Worm (Caenorhabditis elegans) whole organism, dauer: ENCODE data around the gene T20D3.14.

Source experiments
- unc-62 ChIP-seq: sonication (generic microtip); optimal IDR thresholded peaks from 2 replicates; lab custom pipeline; 2017; ENCODE audit warnings: missing biosample characterization, missing genetic modification reagents, missing genetic modification characterization

T20D3.14 gene

DNA sequence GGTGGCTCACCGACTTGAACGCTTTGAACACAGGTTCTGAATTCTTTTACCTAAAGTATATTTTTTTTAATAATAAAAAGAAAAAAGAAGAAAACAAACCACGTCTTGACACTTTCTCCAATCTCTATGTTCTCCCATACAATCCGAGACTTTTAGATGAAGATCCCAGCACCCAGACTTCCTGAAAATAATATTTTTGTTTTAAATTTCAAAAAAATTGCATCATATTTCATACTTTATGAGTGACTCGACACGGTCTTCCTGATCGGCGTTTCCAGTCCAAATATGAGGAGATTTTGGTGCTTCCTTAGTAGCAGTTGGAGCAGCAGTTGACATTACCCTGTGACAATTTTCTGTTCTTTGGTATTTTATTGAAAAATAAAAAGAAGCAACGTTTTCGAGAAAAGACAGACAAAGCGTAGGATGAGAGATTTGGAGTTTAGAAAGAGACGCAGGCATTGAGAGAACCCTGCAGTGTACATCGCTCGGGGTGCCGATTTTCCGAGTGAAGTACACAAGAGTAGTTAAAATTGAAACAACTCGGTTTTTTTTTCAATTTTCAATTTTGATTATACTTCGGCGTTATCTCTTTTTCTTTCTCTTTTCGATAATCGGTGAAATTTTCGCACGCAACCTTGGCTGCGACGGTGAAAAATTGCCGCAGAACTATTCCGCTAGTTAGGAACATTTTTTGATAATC lies at the start of gene T20D3.14, which contains the start of gene coa-4:
Gene T20D3.14, minus strand, starts transcription at position 358 of the 700 bp plus-strand sequence.
Gene coa-4, minus strand, starts transcription at position 51 of the 700 bp plus-strand sequence.
- TF ChIP-seq unc-62 (GFP tag; lab: Kevin White, UChicago), result no peak

DNA sequence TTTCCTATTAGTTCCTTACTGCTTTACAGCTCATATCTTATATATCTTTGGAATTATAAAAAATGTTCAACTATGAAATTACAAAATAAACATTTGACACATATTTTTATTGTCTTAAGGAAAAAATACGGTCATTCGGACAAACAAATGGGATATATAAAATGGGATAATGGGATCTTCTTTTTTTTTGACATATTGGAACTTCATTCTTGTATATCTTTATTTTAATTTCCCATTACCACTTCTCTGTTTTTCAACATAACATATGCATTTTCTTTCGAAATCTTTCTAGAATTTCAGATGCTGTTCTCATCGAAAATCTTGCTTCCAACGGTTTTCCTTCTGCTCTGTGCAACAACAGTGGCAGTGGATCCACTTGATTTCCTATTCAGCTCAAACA lies 49.1 kb upstream of the T20D3.14 start, which contains the start of gene C10C5.7:
Gene C10C5.7, plus strand, starts transcription at position 301 of the 400 bp plus-strand sequence.
- no peak for TF ChIP-seq unc-62 (GFP tag; lab: Kevin White, UChicago)

DNA sequence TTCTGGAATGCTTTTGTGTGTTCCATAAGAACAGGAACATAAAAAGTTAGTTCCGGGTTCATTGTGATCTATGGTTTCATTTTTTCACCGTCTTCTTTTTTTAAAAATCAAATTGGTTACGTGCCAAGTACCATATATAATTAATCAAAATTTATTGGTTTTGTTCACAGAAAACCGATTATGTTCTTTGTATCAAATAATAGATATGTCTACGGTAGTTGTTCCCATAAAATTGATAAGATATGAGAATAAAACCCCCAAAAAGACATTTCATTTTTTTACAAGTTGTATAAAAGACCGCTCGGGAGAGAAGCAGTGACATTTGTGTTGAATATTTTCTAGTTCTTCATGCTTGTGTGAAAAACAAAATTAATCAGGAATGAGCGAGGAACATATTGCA lies 45.4 kb upstream of the T20D3.14 start, which contains the start of gene C10C5.5:
Gene C10C5.5, plus strand, starts transcription at position 301 of the 400 bp plus-strand sequence.
- no peak for TF ChIP-seq unc-62 (GFP tag; lab: Kevin White, UChicago)

DNA sequence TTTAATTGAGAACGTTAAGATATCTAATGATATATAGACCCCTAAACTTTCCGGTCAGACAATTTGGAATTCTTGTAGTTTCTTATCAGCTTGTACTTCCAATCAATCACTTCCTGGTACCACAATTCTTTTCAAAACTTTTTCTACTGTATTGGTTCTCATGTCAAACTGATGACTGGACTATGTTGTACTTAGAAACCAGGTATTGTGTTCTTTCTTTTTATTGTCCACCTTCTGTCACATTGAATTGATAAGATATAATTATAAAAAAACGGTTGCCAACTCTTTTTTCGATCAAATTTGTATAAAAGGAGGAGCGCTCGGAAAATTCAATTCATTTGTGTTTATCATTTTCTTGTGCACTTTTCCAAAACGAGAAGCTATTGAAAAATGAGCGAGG lies 42.6 kb upstream of the T20D3.14 start, which contains the start of gene C10C5.4:
Gene C10C5.4, plus strand, starts transcription at position 281 of the 400 bp plus-strand sequence.
- no peak for TF ChIP-seq unc-62 (GFP tag; lab: Kevin White, UChicago)

DNA sequence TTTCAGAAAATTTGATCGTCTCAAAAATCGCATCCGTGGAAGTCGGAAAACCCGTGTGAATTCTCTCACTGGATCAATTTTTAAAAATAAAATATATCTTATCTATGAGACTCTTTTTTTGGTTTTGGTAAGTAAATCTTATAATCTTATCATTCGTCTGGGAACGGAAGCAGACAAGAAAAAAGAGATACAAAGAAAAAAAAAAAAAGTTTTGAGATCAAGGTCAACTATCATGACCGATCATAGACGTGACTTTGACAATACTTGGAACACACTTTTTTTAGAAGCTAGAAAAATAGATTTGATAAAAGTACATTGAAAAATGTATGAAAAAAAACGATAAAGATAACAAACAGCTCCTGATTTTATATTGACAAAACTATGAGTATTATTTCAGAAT lies 40.8 kb upstream of the T20D3.14 start:
- TF ChIP-seq unc-62 (GFP tag; lab: Kevin White, UChicago), result no peak

DNA sequence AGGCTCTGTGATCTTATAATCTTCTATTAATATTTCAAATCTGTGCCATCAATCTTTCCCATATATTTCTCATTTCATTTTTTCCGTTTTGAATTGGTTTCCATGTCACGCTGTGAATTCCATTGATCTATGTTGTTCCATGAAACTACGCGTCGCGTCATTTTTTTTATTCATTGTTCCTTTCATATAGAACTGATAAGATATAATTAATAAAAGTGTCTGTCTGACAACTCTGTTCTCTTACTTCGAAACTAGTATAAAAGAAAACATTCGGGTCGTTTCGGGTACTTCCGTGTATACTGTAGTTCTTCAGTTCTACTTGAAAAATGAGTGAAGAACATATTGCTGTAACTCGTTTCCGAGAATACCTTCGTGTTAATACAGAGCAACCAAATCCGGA lies 38.8 kb upstream of the T20D3.14 start, which contains the start of gene C10C5.3:
Gene C10C5.3, plus strand, starts transcription at position 301 of the 400 bp plus-strand sequence.
- TF ChIP-seq unc-62 (GFP tag; lab: Kevin White, UChicago), result no peak

DNA sequence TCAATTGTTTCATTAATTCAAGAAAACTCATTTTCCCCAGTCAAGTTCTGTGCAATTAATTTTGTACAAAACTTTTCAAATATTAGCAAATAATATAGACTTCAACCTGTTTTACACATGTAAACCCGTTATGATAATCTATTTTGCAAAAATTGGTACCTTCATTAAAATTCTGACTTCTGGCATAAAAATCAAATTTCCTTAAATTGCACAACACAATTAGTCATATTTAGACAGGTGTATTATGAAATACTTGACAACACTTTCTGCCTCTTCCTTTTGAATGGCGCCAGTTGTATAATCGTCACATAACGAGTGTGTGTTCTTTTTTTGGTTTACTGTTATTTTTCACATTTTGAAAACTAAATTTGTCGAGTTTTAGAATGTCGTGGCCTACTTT lies 35.4 kb upstream of the T20D3.14 start, which contains the start of gene fbxc-58:
Gene fbxc-58, plus strand, starts transcription at position 383 of the 400 bp plus-strand sequence.
- no peak for TF ChIP-seq unc-62 (GFP tag; lab: Kevin White, UChicago)

DNA sequence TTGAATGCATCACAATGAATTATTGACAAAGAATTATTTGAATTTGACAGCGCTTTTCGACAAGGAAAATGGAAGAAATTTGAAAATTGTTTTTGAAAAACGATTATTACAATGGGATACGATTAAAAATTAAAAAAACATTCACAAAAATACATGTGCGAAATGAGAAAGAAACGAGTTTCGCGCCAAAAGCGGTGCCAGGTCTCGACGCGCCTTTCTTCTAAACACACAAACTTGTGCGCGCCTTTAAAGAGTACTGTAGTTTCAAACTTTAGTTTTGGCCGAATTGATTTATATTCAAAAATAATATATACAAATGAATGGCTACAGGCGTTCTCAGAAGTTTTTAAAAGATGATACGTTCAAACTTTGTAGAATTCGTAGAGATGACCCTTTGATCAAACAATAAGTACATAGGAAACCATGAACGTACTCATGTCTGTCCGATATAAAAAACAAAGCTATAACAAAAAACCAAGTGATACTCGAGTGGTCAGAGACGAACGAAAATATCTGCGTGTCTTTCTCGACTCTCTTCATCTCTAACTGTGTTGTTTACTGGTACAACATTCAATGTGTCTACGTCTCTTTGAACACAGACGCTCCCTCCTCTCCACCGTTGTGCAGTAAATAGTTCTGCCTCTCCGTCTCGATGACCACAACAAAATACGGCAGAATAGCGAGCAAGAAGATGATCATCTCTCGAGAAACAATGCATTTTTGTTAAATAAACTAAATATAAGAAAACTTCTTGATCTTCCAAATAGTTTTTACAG lies 32.3 kb upstream of the T20D3.14 start:
- TF ChIP-seq unc-62 (GFP tag; lab: Kevin White, UChicago), result no peak

DNA sequence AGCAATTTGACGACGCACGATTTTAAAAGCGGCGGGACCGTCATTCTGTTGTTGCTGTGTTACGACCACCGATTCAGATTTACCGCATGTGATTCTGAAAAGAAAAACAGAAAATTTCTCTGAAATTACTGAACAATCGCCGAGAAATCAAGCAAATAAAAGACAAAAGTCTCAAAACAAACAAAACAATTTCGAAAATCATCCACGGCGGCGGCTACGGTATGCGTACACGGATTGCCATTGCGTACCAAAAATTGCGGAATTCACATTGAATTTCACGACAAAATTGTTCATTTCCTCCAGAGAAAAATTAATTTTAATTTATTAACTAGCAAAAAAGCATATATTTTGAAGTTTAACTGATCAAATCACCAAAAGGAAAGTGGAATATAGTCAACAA lies 30.7 kb upstream of the T20D3.14 start, which contains the start of gene pezo-1:
Gene pezo-1, minus strand, starts transcription at position 101 of the 400 bp plus-strand sequence.
- no peak for TF ChIP-seq unc-62 (GFP tag; lab: Kevin White, UChicago)

DNA sequence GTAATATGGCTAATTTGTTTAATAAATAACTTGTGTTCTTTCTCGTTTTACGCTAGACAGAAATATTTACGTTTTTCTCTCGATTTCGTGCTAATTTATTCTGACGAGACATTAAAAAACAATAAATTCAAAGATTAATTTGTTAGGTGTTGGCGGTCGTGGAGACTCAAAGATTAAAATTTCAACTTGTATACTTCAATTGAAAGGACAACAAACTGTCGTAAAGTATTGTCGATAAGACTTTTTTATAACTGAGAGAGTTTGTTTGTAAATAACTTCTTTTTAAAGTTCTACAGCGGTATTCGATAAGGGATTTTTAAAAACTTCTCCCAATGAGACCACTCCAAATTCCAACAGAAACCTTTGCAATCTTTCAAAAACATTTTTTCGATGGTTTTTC lies 18.0 kb upstream of the T20D3.14 start:
- TF ChIP-seq unc-62 (GFP tag; lab: Kevin White, UChicago), result no peak

DNA sequence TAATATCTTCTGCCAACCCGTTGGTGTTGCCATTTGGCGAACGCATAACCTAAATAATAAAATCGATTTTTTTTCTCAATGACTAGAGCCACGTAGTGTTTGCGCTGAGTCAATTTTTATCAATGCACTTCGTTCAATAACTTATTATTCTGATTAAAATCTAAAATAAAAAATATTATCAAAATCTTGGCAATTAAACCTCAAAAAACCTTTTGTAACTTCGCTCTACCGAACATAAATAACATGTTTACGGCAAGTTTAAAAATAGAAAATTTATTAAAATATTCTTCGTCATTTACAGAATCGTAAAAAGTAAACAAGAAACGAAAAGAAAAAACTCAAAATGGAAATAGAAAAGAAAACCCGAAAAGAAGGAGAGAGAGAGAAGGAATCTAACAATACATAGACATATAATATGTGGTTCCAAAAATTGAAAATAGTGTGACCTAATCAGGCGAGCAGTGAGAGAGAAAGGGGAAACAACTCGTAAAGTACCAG lies 7.4 kb upstream of the T20D3.14 start, which contains the start of gene pigc-1:
Gene pigc-1, minus strand, starts transcription at position 51 of the 498 bp plus-strand sequence.
- TF ChIP-seq unc-62 (GFP tag; lab: Kevin White, UChicago), result no peak

DNA sequence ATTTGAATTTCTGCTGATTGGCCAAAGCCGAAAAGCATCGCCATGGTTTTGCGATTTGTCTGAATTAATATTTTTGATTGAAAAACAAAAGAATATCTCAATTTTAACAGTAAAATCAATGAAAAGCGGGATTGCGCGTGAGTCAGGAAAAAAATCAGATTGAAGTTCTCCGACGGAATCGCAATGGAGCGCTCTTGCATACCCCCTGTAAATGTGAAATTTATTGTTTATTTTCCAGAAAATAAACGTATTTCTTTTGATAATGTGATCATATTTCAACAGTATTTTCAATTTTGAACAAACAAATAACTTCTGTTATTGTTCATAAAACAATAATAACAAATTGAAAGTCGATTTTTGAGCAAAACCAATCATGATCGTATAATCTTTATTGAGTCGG lies 5.9 kb upstream of the T20D3.14 start, which contains the start of gene vps-26:
Gene vps-26, minus strand, starts transcription at position 200 of the 400 bp plus-strand sequence.
- TF ChIP-seq unc-62 (GFP tag; lab: Kevin White, UChicago), result no peak

DNA sequence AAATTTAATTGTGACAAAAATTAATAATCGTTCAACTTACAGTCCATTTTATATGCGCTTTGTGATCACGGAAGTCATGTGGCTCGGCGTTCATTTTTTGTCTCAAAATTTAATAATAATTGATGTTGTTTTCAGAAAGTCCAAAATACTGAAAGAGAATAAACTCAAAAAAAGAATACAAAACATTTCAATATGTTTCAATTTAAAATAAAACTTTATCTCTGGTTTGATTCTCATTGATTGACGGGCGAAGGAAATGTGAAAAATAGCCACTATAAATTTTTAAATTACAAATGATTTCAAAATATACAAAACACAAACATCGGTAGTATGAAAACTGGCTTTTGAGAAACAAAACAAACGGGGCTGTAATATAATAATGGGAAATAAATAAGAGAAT lies 3.5 kb upstream of the T20D3.14 start, which contains the start of gene T20D3.6:
Gene T20D3.6, minus strand, starts transcription at position 101 of the 400 bp plus-strand sequence.
- no peak for TF ChIP-seq unc-62 (GFP tag; lab: Kevin White, UChicago)

DNA sequence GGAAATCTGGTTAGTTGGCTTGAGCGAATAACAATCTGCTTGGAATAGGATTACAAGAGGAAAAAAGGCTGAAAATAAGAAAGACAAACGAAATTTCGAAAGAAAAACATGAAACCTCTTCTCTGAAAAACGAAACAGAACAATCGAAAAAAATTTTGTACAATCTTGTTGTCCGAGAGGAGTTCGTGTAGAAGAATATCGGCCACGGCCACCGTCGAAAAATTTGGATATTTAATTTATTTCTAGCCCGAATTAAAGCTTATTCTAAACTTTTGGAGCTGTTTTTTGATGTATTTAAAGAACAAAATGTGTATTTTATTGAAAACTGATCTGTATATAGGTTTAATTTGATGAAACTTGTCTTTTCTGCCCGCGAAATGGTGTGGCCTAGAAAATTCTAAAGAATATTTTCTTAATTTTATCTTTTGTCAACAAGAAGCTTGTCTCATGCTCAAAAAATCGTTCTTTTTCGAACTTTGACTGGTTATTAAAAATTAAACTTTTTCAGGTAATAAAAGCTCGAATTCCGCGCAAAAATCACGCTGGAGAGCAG lies 905 bp upstream of the T20D3.14 start, which contains the start of gene T20D3.5:
Gene T20D3.5, plus strand, starts transcription at position 503 of the 553 bp plus-strand sequence.
- TF ChIP-seq unc-62 (GFP tag; lab: Kevin White, UChicago), result no peak

DNA sequence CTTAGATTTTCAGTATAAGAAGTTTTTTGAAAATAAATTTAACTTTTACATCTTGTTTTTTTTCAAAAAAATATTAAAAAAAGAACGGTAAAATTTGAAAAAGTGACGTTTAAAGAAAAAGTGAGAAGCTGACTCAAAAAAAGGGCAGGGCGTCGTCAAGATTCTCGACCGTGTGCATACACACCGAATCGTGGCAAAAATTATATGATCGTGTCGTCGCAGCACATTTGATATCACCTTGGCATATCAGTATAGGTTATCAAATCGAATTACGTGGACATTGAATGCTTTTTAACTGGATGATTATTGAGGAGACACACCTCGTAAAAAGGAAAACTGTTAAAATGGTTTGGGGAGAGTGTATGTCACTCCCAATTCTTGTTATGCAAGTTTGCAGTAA lies 2.7 kb downstream of the T20D3.14 start:
- TF ChIP-seq unc-62 (GFP tag; lab: Kevin White, UChicago), result no peak
